Fruit fly (Drosophila melanogaster) whole organism, pupa: ENCODE data around the gene CG34174.
A peak's percentile ranks its signal among the peaks of the same experiment; 100 is the strongest.

ENCODE experiments used
- CG10348 ChIP-seq: fragments of 200-800 bp; sonication (Bioruptor generic); IDR thresholded peaks from 2 replicates; pipeline ENCODE4 v1.3.6; 2022; ENCODE audit warnings: missing biosample characterization, missing genetic modification characterization
- CG12605 ChIP-seq: fragments of 200-800 bp; sonication (Bioruptor generic); IDR thresholded peaks from 2 replicates; pipeline ENCODE4 v1.3.6; 2022; ENCODE audit warnings: missing biosample characterization, missing genetic modification characterization
- CG13204 ChIP-seq: fragments of 200-800 bp; sonication (Bioruptor generic); optimal IDR thresholded peaks from 2 replicates; lab custom pipeline; 2018; ENCODE audit warnings: missing biosample characterization, mild to moderate bottlenecking, missing genetic modification characterization, moderate library complexity
- CG14655 ChIP-seq: fragments of 200-800 bp; sonication (Bioruptor generic); optimal IDR thresholded peaks from 3 replicates; lab custom pipeline; 2017; ENCODE audit warnings: mild to moderate bottlenecking, missing biosample characterization, missing genetic modification reagents, missing genetic modification characterization
- CG15710 ChIP-seq: fragments of 200-800 bp; sonication (Bioruptor generic); optimal IDR thresholded peaks from 2 replicates; lab custom pipeline; 2018; ENCODE audit warnings: missing biosample characterization, mild to moderate bottlenecking, missing genetic modification characterization, moderate library complexity
- CG17806 ChIP-seq: fragments of 200-800 bp; sonication (Bioruptor generic); optimal IDR thresholded peaks from 2 replicates; lab custom pipeline; 2018; ENCODE audit warnings: missing biosample characterization, mild to moderate bottlenecking, missing genetic modification characterization, moderate library complexity
- CG32121 ChIP-seq: fragments of 200-800 bp; sonication (Bioruptor generic); IDR thresholded peaks from 2 replicates; pipeline ENCODE4 v1.3.6; 2022; ENCODE audit warnings: missing biosample characterization, missing genetic modification characterization
- CG34367 ChIP-seq: fragments of 200-800 bp; sonication (Bioruptor generic); optimal IDR thresholded peaks from 2 replicates; lab custom pipeline; 2018; ENCODE audit warnings: missing biosample characterization, mild to moderate bottlenecking, missing genetic modification characterization
- CG4496 ChIP-seq: fragments of 200-800 bp; sonication (Bioruptor generic); IDR thresholded peaks from 3 replicates; pipeline ENCODE4 v1.3.6; 2022; ENCODE audit warnings: missing biosample characterization, missing genetic modification characterization
- CG8159 ChIP-seq: fragments of 200-800 bp; sonication (Bioruptor generic); optimal IDR thresholded peaks from 3 replicates; lab custom pipeline; 2018; ENCODE audit warnings: missing biosample characterization, mild to moderate bottlenecking, missing genetic modification characterization, moderate library complexity
- CG8301 ChIP-seq: fragments of 200-800 bp; sonication (Bioruptor generic); optimal IDR thresholded peaks from 2 replicates; lab custom pipeline; 2018; ENCODE audit warnings: missing biosample characterization, mild to moderate bottlenecking, missing genetic modification characterization
- CG9948 ChIP-seq: fragments of 200-800 bp; sonication (Bioruptor generic); optimal IDR thresholded peaks from 2 replicates; lab custom pipeline; 2018; ENCODE audit warnings: missing biosample characterization, mild to moderate bottlenecking, missing genetic modification characterization, moderate library complexity
- D1 ChIP-seq: fragments of 200-800 bp; sonication (Bioruptor generic); optimal IDR thresholded peaks from 2 replicates; lab custom pipeline; 2018; ENCODE audit warnings: missing biosample characterization, mild to moderate bottlenecking, missing genetic modification characterization, moderate library complexity
- EcR ChIP-seq: fragments of 200-800 bp; sonication (Bioruptor generic); optimal IDR thresholded peaks from 3 replicates; lab custom pipeline; 2019; ENCODE audit warnings: missing biosample characterization, missing genetic modification characterization, mild to moderate bottlenecking, moderate library complexity, missing genetic modification reagents
- Ets98B ChIP-seq: fragments of 200-800 bp; sonication (Bioruptor generic); IDR thresholded peaks from 2 replicates; pipeline ENCODE4 v1.3.6; 2022; ENCODE audit warnings: missing biosample characterization, missing genetic modification characterization
- Pif1A ChIP-seq: fragments of 200-800 bp; sonication (Bioruptor generic); optimal IDR thresholded peaks from 3 replicates; lab custom pipeline; 2016; ENCODE audit warnings: missing biosample characterization, missing genetic modification characterization
- Pif1B ChIP-seq: fragments of 200-800 bp; sonication (Bioruptor generic); optimal IDR thresholded peaks from 3 replicates; lab custom pipeline; 2016; ENCODE audit warnings: missing biosample characterization, missing genetic modification characterization
- Snoo ChIP-seq: fragments of 200-800 bp; sonication (Bioruptor generic); optimal IDR thresholded peaks from 3 replicates; lab custom pipeline; 2017; ENCODE audit warnings: missing biosample characterization, mild to moderate bottlenecking, missing genetic modification characterization, inconsistent platforms
- fd96Ca ChIP-seq: fragments of 200-800 bp; sonication (Bioruptor generic); IDR thresholded peaks from 3 replicates; pipeline ENCODE4 v1.3.6; 2022; ENCODE audit warnings: missing biosample characterization, missing genetic modification characterization
- gl ChIP-seq: fragments of 200-800 bp; sonication (Bioruptor generic); optimal IDR thresholded peaks from 2 replicates; lab custom pipeline; 2018; ENCODE audit warnings: missing biosample characterization, mild to moderate bottlenecking, missing genetic modification characterization
- rn ChIP-seq: fragments of 200-800 bp; sonication (Bioruptor generic); IDR thresholded peaks from 2 replicates; pipeline ENCODE4 v1.3.6; 2022; ENCODE audit warnings: missing biosample characterization, missing genetic modification characterization

CG34174 gene

DNA sequence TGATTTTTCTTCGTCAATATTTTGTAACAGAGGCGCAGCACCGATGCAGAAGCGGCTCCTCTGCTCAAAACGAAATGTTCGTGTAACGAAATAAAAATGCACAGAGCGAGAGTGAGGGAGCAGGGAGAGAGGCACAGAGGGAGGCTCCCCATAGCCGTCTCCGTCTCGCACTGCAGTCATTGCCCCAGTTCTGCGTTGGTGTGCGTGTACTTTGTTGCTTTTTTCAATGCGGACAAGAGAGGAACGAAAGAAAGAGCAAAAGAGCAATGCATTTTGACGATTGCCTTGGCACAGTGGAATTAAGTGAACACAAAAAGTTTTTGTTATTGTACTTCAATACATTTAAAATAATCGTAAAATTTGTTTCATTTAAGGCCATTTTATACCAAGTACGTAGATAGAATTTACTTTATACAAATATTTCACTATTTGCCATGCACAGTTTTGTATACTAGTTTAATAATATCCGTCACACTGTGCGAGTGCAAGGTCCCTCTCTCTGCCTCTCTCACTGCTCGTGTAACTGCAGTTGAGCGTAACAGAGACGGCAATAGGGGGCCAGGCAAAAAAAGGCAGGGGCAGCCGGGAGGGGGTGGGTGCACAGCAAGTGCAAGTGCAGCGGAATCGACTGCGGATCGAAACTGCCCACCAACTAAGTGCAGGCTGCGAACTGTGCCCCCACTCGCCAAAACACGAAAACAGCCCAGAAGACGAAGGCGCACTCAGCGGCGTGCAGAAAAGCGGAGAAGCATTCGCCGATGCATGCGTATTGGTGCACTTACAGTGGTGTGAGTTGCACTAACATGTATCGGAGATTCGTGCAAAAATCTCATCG is 11.8 kb upstream of the CG34174 start:
- TF ChIP-seq CG8159 (tag; lab: Kevin White, UChicago) = peak; percentile 100
- peak; percentile 99 for TF ChIP-seq fd96Ca (GFP tag; lab: Robert Waterston, UW)
- peak; percentile 100 for TF ChIP-seq CG12605 (GFP tag; lab: Robert Waterston, UW)
- peak; percentile 100 for TF ChIP-seq CG14655 (GFP tag; lab: Kevin White, UChicago)
- TF ChIP-seq CG17806 (tag; lab: Kevin White, UChicago) = peak; percentile 100
- peak; percentile 100 for TF ChIP-seq Pif1B (GFP tag; lab: Kevin White, UChicago)
- peak; percentile 99 for TF ChIP-seq D1
- peak; percentile 97 for TF ChIP-seq CG10348 (GFP tag; lab: Robert Waterston, UW)
- TF ChIP-seq CG8301 (tag; lab: Kevin White, UChicago) = peak; percentile 100
- TF ChIP-seq Pif1A (GFP tag; lab: Kevin White, UChicago) = peak; percentile 100
- TF ChIP-seq CG9948 = peak; percentile 100
- TF ChIP-seq Snoo (tag; lab: Kevin White, UChicago) = peak; percentile 100
- TF ChIP-seq CG13204 = peak; percentile 98
- TF ChIP-seq CG15710 = peak; percentile 100
- TF ChIP-seq Ets98B (GFP tag; lab: Robert Waterston, UW) = peak; percentile 100
- TF ChIP-seq CG4496 (GFP tag; lab: Robert Waterston, UW) = peak; percentile 100
- TF ChIP-seq rn (GFP tag; lab: Robert Waterston, UW) = peak; percentile 99
- peak; percentile 100 for TF ChIP-seq CG32121
- TF ChIP-seq CG34367 (tag; lab: Kevin White, UChicago) = peak; percentile 100
- TF ChIP-seq EcR (GFP tag; lab: Kevin White, UChicago) = peak; percentile 99
- peak; percentile 99 for TF ChIP-seq gl (tag; lab: Kevin White, UChicago)

DNA sequence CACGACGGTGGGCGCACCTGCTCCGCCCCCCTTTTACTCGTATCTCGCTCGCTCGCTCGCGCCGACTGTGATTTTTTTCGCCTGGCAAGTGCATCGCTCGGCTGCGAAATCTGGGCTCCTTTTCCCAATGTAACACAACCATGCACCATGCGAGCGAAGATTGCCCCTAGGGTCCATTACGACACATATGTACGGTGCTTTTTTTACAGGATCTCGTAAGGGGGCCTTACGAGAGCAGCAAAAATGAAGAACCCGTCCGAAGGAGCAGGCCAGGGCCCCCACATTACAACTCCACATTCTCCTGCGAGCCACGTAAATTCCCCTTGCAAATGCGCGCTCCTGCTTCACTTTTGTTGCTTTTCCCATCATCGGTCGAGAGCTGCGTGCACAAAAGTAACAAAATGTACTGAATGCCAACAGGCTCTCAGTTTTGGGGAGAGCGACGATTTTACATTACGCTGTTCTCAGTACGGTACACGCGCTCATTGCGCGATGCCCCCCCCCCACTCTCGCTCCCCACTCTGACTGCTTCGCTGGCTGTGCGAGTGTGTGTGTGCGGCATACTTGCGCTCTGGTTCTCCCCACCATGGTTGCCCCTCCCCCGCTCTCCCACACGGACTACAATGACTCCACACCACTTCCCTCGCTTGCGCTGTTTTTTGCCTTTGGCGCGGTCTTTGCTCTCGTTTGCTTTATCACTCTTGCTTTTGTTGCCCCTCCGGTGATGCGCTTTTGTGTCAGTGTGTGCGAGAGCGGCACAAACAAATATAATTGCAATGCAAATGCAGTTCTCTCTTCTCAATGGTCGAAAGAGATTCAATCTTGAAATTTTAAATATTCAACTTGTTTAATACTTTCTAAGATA is 11.0 kb upstream of the CG34174 start:
- TF ChIP-seq gl (tag; lab: Kevin White, UChicago) (peak; percentile 32), D1 (no peak), CG32121 (peak; percentile 86), CG10348 (GFP tag; lab: Robert Waterston, UW) (0 out of 2 replicates have a peak, but pooled peaks have one; percentile 6), fd96Ca (GFP tag; lab: Robert Waterston, UW) (peak; percentile 81; the same call in 2 of the 3 replicates), rn (GFP tag; lab: Robert Waterston, UW) (peak; percentile 57; the same call in 1 of the 2 replicates), CG15710 (no peak), CG17806 (tag; lab: Kevin White, UChicago) (no peak), CG13204 (peak; percentile 96), Ets98B (GFP tag; lab: Robert Waterston, UW) (peak; percentile 88), CG14655 (GFP tag; lab: Kevin White, UChicago) (peak; percentile 64), Pif1A (GFP tag; lab: Kevin White, UChicago) (peak; percentile 30), CG4496 (GFP tag; lab: Robert Waterston, UW) (peak; percentile 85), CG8301 (tag; lab: Kevin White, UChicago) (peak; percentile 56), CG12605 (GFP tag; lab: Robert Waterston, UW) (peak; percentile 29; the same call in 1 of the 2 replicates), CG9948 (no peak), CG8159 (tag; lab: Kevin White, UChicago) (peak; percentile 50), CG34367 (tag; lab: Kevin White, UChicago) (no peak), EcR (GFP tag; lab: Kevin White, UChicago) (peak; percentile 100), Snoo (tag; lab: Kevin White, UChicago) (peak; percentile 31), Pif1B (GFP tag; lab: Kevin White, UChicago) (peak; percentile 49)

DNA sequence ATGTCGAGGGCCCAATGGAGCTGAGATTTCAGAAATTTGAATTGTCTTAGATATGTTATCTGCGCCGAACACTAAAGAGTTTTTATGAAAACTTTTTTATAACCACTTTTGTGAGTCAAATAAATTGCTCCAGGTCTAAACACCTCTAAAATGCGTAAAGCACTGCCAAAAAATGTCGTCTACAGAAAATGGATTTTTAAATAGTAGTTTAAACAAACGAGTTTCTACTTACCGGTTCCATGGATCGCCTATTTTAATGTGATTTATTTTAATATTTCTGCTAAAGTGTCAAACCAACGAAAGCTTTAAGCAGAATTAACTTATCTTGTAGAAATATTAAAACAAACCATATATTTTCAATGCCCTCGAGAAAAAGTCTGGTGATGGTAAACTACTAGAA is 8.0 kb upstream of the CG34174 start, which contains the start of gene CG31668:
Gene CG31668 (minus strand): TSS at position 101 of the 400 bp plus-strand sequence.
- TF ChIP-seq CG10348 (GFP tag; lab: Robert Waterston, UW) (no peak), gl (tag; lab: Kevin White, UChicago) (no peak), rn (GFP tag; lab: Robert Waterston, UW) (no peak), Pif1A (GFP tag; lab: Kevin White, UChicago) (no peak), Ets98B (GFP tag; lab: Robert Waterston, UW) (no peak), CG9948 (no peak), CG8301 (tag; lab: Kevin White, UChicago) (no peak), CG4496 (GFP tag; lab: Robert Waterston, UW) (no peak), D1 (no peak), Snoo (tag; lab: Kevin White, UChicago) (no peak), CG34367 (tag; lab: Kevin White, UChicago) (no peak), fd96Ca (GFP tag; lab: Robert Waterston, UW) (no peak), EcR (GFP tag; lab: Kevin White, UChicago) (no peak)
- TF ChIP-seq, all 21 proteins: peak for 0

DNA sequence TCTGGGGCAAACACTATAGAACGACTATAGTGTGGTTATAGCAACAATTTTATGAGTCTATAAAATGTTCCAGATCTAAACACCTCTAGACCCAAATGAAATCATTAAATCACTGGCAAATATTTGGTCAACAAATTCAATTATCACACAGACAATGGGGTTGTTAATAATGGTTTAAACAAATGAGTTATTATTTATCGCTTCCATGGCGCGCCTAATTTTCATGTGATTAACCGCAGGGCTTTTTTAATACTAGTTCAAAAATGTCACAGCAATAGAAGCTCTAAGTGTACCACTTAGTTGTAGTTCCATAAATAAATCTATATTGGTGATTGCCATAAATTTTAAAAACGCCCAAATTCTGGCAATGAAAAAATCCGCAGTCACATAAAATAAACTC is 5.1 kb upstream of the CG34174 start, which contains the start of gene CG33124:
Gene CG33124 (minus strand): TSS at position 101 of the 400 bp plus-strand sequence.
- no peak for TF ChIP-seq CG8159 (tag; lab: Kevin White, UChicago)

DNA sequence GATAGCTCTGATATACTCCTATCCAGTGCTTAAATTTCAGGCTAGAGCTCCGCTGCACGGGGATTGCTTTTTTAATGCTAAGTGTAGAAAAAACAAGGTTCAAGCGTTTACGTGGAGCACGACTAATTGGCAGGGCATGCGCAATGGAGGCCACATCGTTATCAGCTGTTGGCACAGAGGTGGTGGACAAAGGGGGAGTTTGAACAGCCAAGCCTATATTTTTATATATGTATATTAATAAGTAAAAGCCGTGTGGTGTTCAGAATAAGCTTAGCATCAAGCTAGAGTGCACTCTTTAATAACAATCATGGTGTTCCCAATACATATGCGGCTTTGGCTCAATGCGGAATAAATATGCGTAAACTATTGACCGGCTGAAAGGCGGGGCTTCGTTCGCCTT is 1.6 kb upstream of the CG34174 start, which contains the start of gene CG15385:
Gene CG15385 (minus strand): TSS at position 94 of the 400 bp plus-strand sequence.
- TF ChIP-seq CG8301 (tag; lab: Kevin White, UChicago) (no peak), fd96Ca (GFP tag; lab: Robert Waterston, UW) (no peak), CG10348 (GFP tag; lab: Robert Waterston, UW) (no peak), CG17806 (tag; lab: Kevin White, UChicago) (no peak), CG8159 (tag; lab: Kevin White, UChicago) (no peak), gl (tag; lab: Kevin White, UChicago) (no peak), CG14655 (GFP tag; lab: Kevin White, UChicago) (no peak), D1 (no peak), CG32121 (no peak), CG15710 (no peak), CG13204 (no peak), rn (GFP tag; lab: Robert Waterston, UW) (no peak), CG9948 (no peak)
